Worm (Caenorhabditis elegans): ENCODE measurements around the gene pals-38.

ce11 chrV:12468363-12468762 lies 21.6 kb upstream of the pals-38 start, which contains the start of gene F28C1.3:
- TF ChIP-seq skn-1 (tag; optimal IDR thresholded peaks at IDR 0.05) (no peak), ztf-4 (tag; optimal IDR thresholded peaks at IDR 0.05) (no peak), fkh-10 (GFP tag; optimal IDR thresholded peaks at IDR 0.05) (no peak), vab-15 (tag; optimal IDR thresholded peaks at IDR 0.05) (no peak), unc-62 (GFP tag; optimal IDR thresholded peaks at IDR 0.05) (no peak), unc-130 (tag; optimal IDR thresholded peaks at IDR 0.05) (no peak), sup-37 (GFP tag; optimal IDR thresholded peaks at IDR 0.05) (no peak), lir-3 (tag; optimal IDR thresholded peaks at IDR 0.05; ENCODE audit: poor library complexity) (no peak), dpl-1 (GFP tag; optimal IDR thresholded peaks at IDR 0.05) (no peak)
